Worm (Caenorhabditis elegans): ENCODE results near the gene tmem-131.
A peak's percentile ranks its signal among the peaks of the same experiment; 100 is the strongest.

The tmem-131 gene

DNA sequence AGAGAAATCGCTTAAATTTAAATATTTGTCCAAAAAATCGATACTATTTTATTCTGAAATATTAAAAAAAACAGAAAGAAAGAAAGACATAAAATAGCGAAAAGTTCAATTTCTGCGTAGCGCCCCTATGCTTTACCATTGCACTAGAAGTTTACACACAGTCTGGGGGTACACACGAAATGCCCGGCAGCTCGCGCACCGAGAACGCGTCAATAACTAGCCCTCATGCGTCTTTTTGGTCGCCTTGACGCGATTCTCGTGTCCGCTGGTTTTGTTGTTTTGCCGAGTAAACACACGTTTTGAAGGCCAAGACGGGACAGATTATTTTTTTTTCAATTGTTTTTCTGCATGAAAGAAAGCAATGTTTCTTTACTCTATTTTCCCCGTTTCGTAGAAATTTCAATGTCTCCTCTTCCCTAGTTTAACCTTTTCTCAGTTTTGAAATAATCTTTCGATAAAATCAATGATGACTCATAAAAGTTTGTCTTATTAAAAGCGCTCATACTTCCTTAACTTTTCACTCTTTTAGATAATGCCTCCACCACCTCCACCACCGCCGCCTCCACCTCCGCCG is 20.2 kb upstream of the tmem-131 start, which contains the start of gene wip-1:
Gene wip-1 (plus strand): TSS at position 524 of the 574 bp plus-strand sequence.
- TF ChIP-seq C34B4.2 (tag; optimal IDR thresholded peaks at IDR 0.05) (peak; percentile 34), snpc-4 (tag; optimal IDR thresholded peaks at IDR 0.05) (peak; percentile 92), egl-27 (tag; optimal IDR thresholded peaks at IDR 0.05) (peak; percentile 12 to 18), lin-35 (GFP tag; optimal IDR thresholded peaks at IDR 0.05) (peak; percentile 95 to 96), unc-30 (tag; optimal IDR thresholded peaks at IDR 0.05) (no peak), C16A3.4 (tag; optimal IDR thresholded peaks at IDR 0.05) (peak; percentile 99), sptf-1 (tag; optimal IDR thresholded peaks at IDR 0.05) (no peak), swsn-7 (tag; optimal IDR thresholded peaks at IDR 0.05) (peak; percentile 99), hpl-2 (GFP tag; optimal IDR thresholded peaks at IDR 0.05) (peak; percentile 90), snu-23 (GFP tag; optimal IDR thresholded peaks at IDR 0.05) (peak; percentile 99), ceh-88 (GFP tag; IDR thresholded peaks at IDR 0.05) (peak; percentile 95), zip-4 (GFP tag; optimal IDR thresholded peaks at IDR 0.05) (peak; percentile 88), mab-9 (GFP tag; IDR thresholded peaks at IDR 0.05) (peak; percentile 89), grh-1 (GFP tag; IDR thresholded peaks at IDR 0.05) (peak; percentile 97), nhr-19 (GFP tag; conservative IDR thresholded peaks at IDR 0.05) (peak; percentile 98), nhr-77 (tag; optimal IDR thresholded peaks at IDR 0.05) (peak; percentile 97), nhr-90 (tag; optimal IDR thresholded peaks at IDR 0.05; ENCODE audit: poor library complexity) (peak; percentile 99), efl-1 (optimal IDR thresholded peaks at IDR 0.05) (peak; percentile 94 to 95), efl-1 (GFP tag; optimal IDR thresholded peaks at IDR 0.05 in 1 of 2) (peak; percentile 86 to 99), elt-2 (tag; optimal IDR thresholded peaks at IDR 0.05) (peak; percentile 91), blmp-1 (tag; optimal IDR thresholded peaks at IDR 0.05) (peak; percentile 90), nhr-71 (tag; optimal IDR thresholded peaks at IDR 0.05) (peak; percentile 99), fkh-4 (tag; optimal IDR thresholded peaks at IDR 0.05; ENCODE audit: borderline replicate concordance) (peak; percentile 62), lin-15B (tag; optimal IDR thresholded peaks at IDR 0.05) (peak; percentile 84), zag-1 (tag; optimal IDR thresholded peaks at IDR 0.05) (peak; percentile 57), lin-14 (GFP tag; optimal IDR thresholded peaks at IDR 0.05) (peak; percentile 99), nhr-76 (tag; optimal IDR thresholded peaks at IDR 0.05) (peak; percentile 61), C04F5.9 (tag; optimal IDR thresholded peaks at IDR 0.05) (peak; percentile 95), nhr-20 (tag; optimal IDR thresholded peaks at IDR 0.05) (peak; percentile 99), lin-39 (tag; optimal IDR thresholded peaks at IDR 0.05) (peak; percentile 86), fos-1 (tag; optimal IDR thresholded peaks at IDR 0.05) (peak; percentile 94), nhr-85 (tag) (peak; percentile 99), tlp-1 (tag; optimal IDR thresholded peaks at IDR 0.05) (no peak), xbp-1 (tag; optimal IDR thresholded peaks at IDR 0.05) (peak; percentile 98), efl-3 (GFP tag; optimal IDR thresholded peaks at IDR 0.05) (peak; percentile 84), aha-1 (tag; optimal IDR thresholded peaks at IDR 0.05) (peak; percentile 96), tbx-2 (tag; optimal IDR thresholded peaks at IDR 0.05) (peak; percentile 99), fkh-8 (tag; optimal IDR thresholded peaks at IDR 0.05) (peak; percentile 98), nhr-237 (tag; optimal IDR thresholded peaks at IDR 0.05) (peak; percentile 94), ceh-82 (tag; optimal IDR thresholded peaks at IDR 0.05) (peak; percentile 96 to 99 (median 97)), nhr-11 (tag; optimal IDR thresholded peaks at IDR 0.05) (peak; percentile 83), nhr-28 (tag; optimal IDR thresholded peaks at IDR 0.05) (no peak), ceh-90 (tag; optimal IDR thresholded peaks at IDR 0.05) (peak; percentile 56), irx-1 (tag; optimal IDR thresholded peaks at IDR 0.05) (peak; percentile 96), Y116A8C.19 (tag; optimal IDR thresholded peaks at IDR 0.05; ENCODE audit: borderline replicate concordance) (no peak), alr-1 (tag; optimal IDR thresholded peaks at IDR 0.05; ENCODE audit: borderline replicate concordance) (no peak), nhr-84 (tag; optimal IDR thresholded peaks at IDR 0.05) (no peak), ama-1 (optimal IDR thresholded peaks at IDR 0.05) (peak; percentile 73), vab-15 (tag; optimal IDR thresholded peaks at IDR 0.05) (peak; percentile 76), nhr-12 (tag; optimal IDR thresholded peaks at IDR 0.05) (peak; percentile 11), unc-86 (tag; optimal IDR thresholded peaks at IDR 0.05) (peak; percentile 97), aly-2 (tag; optimal IDR thresholded peaks at IDR 0.05) (peak; percentile 88), mef-2 (tag; optimal IDR thresholded peaks at IDR 0.05) (peak; percentile 92), sox-4 (tag; optimal IDR thresholded peaks at IDR 0.05) (peak; percentile 93)
